Fruit fly (Drosophila melanogaster): Measurements from ENCODE around the gene AsnS.
A peak's percentile ranks its signal among the peaks of the same experiment; 100 is the strongest.

Gene AsnS

dm6 chr3L:21216697-21217291 is 43.9 kb downstream of the AsnS start, which contains the start of the genes Trmt112 and Ilk (continued):
- TF ChIP-seq ewg (GFP tag; optimal IDR thresholded peaks at IDR 0.05) (peak; percentile 7), B-H2 (GFP tag; optimal IDR thresholded peaks at IDR 0.05) (peak; percentile 26), CG14860 (GFP tag; IDR thresholded peaks at IDR 0.05; ENCODE audit: partially characterized antibody) (peak; percentile 63), Lpt (GFP tag; optimal IDR thresholded peaks at IDR 0.05) (no peak), CG7357 (GFP tag; IDR thresholded peaks at IDR 0.05) (peak; percentile 65), CG2712 (tag; optimal IDR thresholded peaks at IDR 0.05) (peak; percentile 45), Lim3 (GFP tag; IDR thresholded peaks at IDR 0.05) (no peak), HLH4C (GFP tag; IDR thresholded peaks at IDR 0.05; ENCODE audit: partially characterized antibody) (peak; percentile 84), Dll (GFP tag; IDR thresholded peaks at IDR 0.05; ENCODE audit: partially characterized antibody) (peak; percentile 72; the same call in 3 of the 4 replicates), CG4282 (GFP tag; optimal IDR thresholded peaks at IDR 0.05) (peak; percentile 5), CG3163 (GFP tag; optimal IDR thresholded peaks at IDR 0.05) (peak; percentile 14), CG15514 (GFP tag; optimal IDR thresholded peaks at IDR 0.05) (peak; percentile 58), CG2875 (GFP tag; optimal IDR thresholded peaks at IDR 0.05) (no peak), CG1832 (GFP tag; optimal IDR thresholded peaks at IDR 0.05) (no peak), zen (tag; optimal IDR thresholded peaks at IDR 0.05) (no peak), Max (GFP tag; optimal IDR thresholded peaks at IDR 0.05) (peak; percentile 70), CG1233 (GFP tag; optimal IDR thresholded peaks at IDR 0.05) (no peak), slbo (GFP tag; IDR thresholded peaks at IDR 0.05) (0 out of 2 replicates have a peak, but pooled peaks have one; percentile 12), trem (tag; optimal IDR thresholded peaks at IDR 0.05) (peak; percentile 37), Xbp1 (GFP tag; optimal IDR thresholded peaks at IDR 0.05) (peak; percentile 22), odd (GFP tag; optimal IDR thresholded peaks at IDR 0.05) (no peak), Scr (GFP tag; IDR thresholded peaks at IDR 0.05; ENCODE audit: partially characterized antibody) (peak; percentile 78), Ets65A (GFP tag) (no peak), onecut (GFP tag; IDR thresholded peaks at IDR 0.05) (peak; percentile 78; the same call in 1 of the 2 replicates), MESR4 (GFP tag; optimal IDR thresholded peaks at IDR 0.05) (peak; percentile 94), bbx (GFP tag; IDR thresholded peaks at IDR 0.05; ENCODE audit: partially characterized antibody) (peak; percentile 83), HLHmδ (GFP tag; optimal IDR thresholded peaks at IDR 0.05) (peak; percentile 13), CG1024 (GFP tag; IDR thresholded peaks at IDR 0.05) (no peak), cg (GFP tag; optimal IDR thresholded peaks at IDR 0.05) (peak; percentile 19), CG12236 (GFP tag; optimal IDR thresholded peaks at IDR 0.05) (no peak), ato (GFP tag; IDR thresholded peaks at IDR 0.05; ENCODE audit: partially characterized antibody) (peak; percentile 85), kay (GFP tag; optimal IDR thresholded peaks at IDR 0.05) (peak; percentile 44), Dbx (GFP tag; IDR thresholded peaks at IDR 0.05) (0 out of 3 replicates have a peak, but pooled peaks have one; percentile 12), pb (GFP tag; optimal IDR thresholded peaks at IDR 0.05) (no peak), CG17829 (tag; optimal IDR thresholded peaks at IDR 0.05) (peak; percentile 32), vnd (GFP tag; IDR thresholded peaks at IDR 0.05; ENCODE audit: partially characterized antibody) (peak; percentile 84), CG1603 (tag; optimal IDR thresholded peaks at IDR 0.05) (peak; percentile 85), YL-1 (GFP tag; optimal IDR thresholded peaks at IDR 0.05) (peak; percentile 91), CG2116 (GFP tag; optimal IDR thresholded peaks at IDR 0.05) (peak; percentile 64), Lhr (GFP tag; optimal IDR thresholded peaks at IDR 0.05) (peak; percentile 46), CG12744 (GFP tag; optimal IDR thresholded peaks at IDR 0.05) (no peak), CrebB (tag; optimal IDR thresholded peaks at IDR 0.05) (peak; percentile 24), mirr (GFP tag; optimal IDR thresholded peaks at IDR 0.05) (peak; percentile 10), CG3065 (GFP tag; optimal IDR thresholded peaks at IDR 0.05) (no peak), Doc3 (GFP tag; IDR thresholded peaks at IDR 0.05; ENCODE audit: partially characterized antibody) (peak; percentile 61; the same call in 1 of the 3 replicates), CG4617 (GFP tag; optimal IDR thresholded peaks at IDR 0.05; ENCODE audit: borderline replicate concordance) (peak; percentile 99), CG3847 (GFP tag; IDR thresholded peaks at IDR 0.05) (peak; percentile 81), unc-4 (GFP tag; IDR thresholded peaks at IDR 0.05; ENCODE audit: partially characterized antibody) (peak; percentile 78)
